Worm (Caenorhabditis elegans): Measurements from ENCODE around the gene srp-3.

srp-3 gene

ce11 chrV:1943465-1943864 lies 34.8 kb downstream of the srp-3 start:
- no peak for TF ChIP-seq B0310.2 (tag; optimal IDR thresholded peaks at IDR 0.05)
- TF ChIP-seq flt-1 (GFP tag; IDR thresholded peaks at IDR 0.05): no peak
- no peak for TF ChIP-seq ets-7 (tag; optimal IDR thresholded peaks at IDR 0.05)
- TF ChIP-seq hmg-4 (GFP tag; optimal IDR thresholded peaks at IDR 0.05): no peak

- TF ChIP-seq tbx-11 (GFP tag; IDR thresholded peaks at IDR 0.05): no peak
- TF ChIP-seq ets-7 (tag; optimal IDR thresholded peaks at IDR 0.05): no peak
Observed at ce11 chrV:1945875-1946274, 37.2 kb downstream of the srp-3 start.

- no peak for TF ChIP-seq aly-1 (tag; optimal IDR thresholded peaks at IDR 0.05)
- no peak for TF ChIP-seq tbx-11 (GFP tag; IDR thresholded peaks at IDR 0.05)
- no peak for TF ChIP-seq ama-1 (optimal IDR thresholded peaks at IDR 0.05)
- no peak for TF ChIP-seq flt-1 (GFP tag; IDR thresholded peaks at IDR 0.05)
- no peak for TF ChIP-seq hmg-4 (GFP tag; optimal IDR thresholded peaks at IDR 0.05)
- TF ChIP-seq ets-7 (tag; optimal IDR thresholded peaks at IDR 0.05): no peak
- TF ChIP-seq tbx-37 (GFP tag; conservative IDR thresholded peaks at IDR 0.05): no peak
- no peak for TF ChIP-seq hmbx-1 (tag; optimal IDR thresholded peaks at IDR 0.05)
- no peak for TF ChIP-seq pes-1 (GFP tag; IDR thresholded peaks at IDR 0.05)
- no peak for TF ChIP-seq ceh-13 (GFP tag; optimal IDR thresholded peaks at IDR 0.05)
- TF ChIP-seq sea-1 (GFP tag; conservative IDR thresholded peaks at IDR 0.05): no peak
- TF ChIP-seq tra-4 (tag; optimal IDR thresholded peaks at IDR 0.05): no peak
- no peak for TF ChIP-seq B0310.2 (tag; optimal IDR thresholded peaks at IDR 0.05)
Observed at ce11 chrV:1955246-1955645, 46.6 kb downstream of the srp-3 start.

- TF ChIP-seq pes-1 (GFP tag; IDR thresholded peaks at IDR 0.05) (no peak), sea-1 (GFP tag; conservative IDR thresholded peaks at IDR 0.05) (no peak), hmbx-1 (tag; optimal IDR thresholded peaks at IDR 0.05) (no peak), hnd-1 (tag; optimal IDR thresholded peaks at IDR 0.05) (no peak), tra-4 (tag; optimal IDR thresholded peaks at IDR 0.05) (no peak), ceh-13 (GFP tag; optimal IDR thresholded peaks at IDR 0.05) (no peak)
Observed at ce11 chrV:1957110-1957509, 48.5 kb downstream of the srp-3 start, which contains the start of gene fipr-25. TSS of gene fipr-25 (plus strand) at chrV:1957410.
